Worm (Caenorhabditis elegans) whole organism, midembryonic: Measurements from ENCODE around the gene C01B10.9.

Experiments
- T22C8.4 ChIP-seq: fragments of 200-800 bp; sonication (Bioruptor generic); IDR thresholded peaks from 2 replicates; pipeline ENCODE4 v1.3.6; 2022; ENCODE audit warnings: missing genetic modification characterization, missing compliant biosample characterization
- cog-1 ChIP-seq: sonication (generic microtip); optimal IDR thresholded peaks from 2 replicates; lab custom pipeline; 2016; ENCODE audit warnings: missing genetic modification characterization, missing compliant biosample characterization
- flt-1 ChIP-seq: fragments of 200-800 bp; sonication (Bioruptor generic); IDR thresholded peaks from 2 replicates; pipeline ENCODE4 v1.3.6; 2022; ENCODE audit warnings: missing genetic modification characterization, missing compliant biosample characterization
- klf-2 ChIP-seq: fragments of 200-800 bp; sonication (Bioruptor generic); conservative IDR thresholded peaks from 2 replicates; pipeline ENCODE4 v1.3.6; 2022; ENCODE audit warnings: missing genetic modification reagents, missing genetic modification characterization, missing compliant biosample characterization
- med-1 ChIP-seq: sonication (generic microtip); optimal IDR thresholded peaks from 2 replicates; lab custom pipeline; 2017; ENCODE audit warnings: missing genetic modification characterization, mild to moderate bottlenecking, missing compliant biosample characterization, antibody characterized with exemption, missing genetic modification reagents; ENCODE audit not compliant: insufficient read depth
- ref-1 ChIP-seq: fragments of 200-800 bp; sonication (Bioruptor generic); conservative IDR thresholded peaks from 2 replicates; pipeline ENCODE4 v1.3.6; 2022; ENCODE audit warnings: missing genetic modification reagents, missing genetic modification characterization, missing compliant biosample characterization
- tab-1 ChIP-seq: fragments of 200-800 bp; sonication (Bioruptor generic); IDR thresholded peaks from 2 replicates; pipeline ENCODE4 v1.3.6; 2022; ENCODE audit warnings: missing genetic modification characterization, missing compliant biosample characterization
- ztf-23 ChIP-seq: fragments of 200-800 bp; sonication (Bioruptor generic); IDR thresholded peaks from 2 replicates; pipeline ENCODE4 v1.3.6; 2022; ENCODE audit warnings: missing genetic modification reagents, missing genetic modification characterization, missing compliant biosample characterization
- ztf-29 ChIP-seq: fragments of 200-800 bp; sonication (Bioruptor generic); IDR thresholded peaks from 2 replicates; pipeline ENCODE4 v1.3.6; 2022; ENCODE audit warnings: missing genetic modification reagents, missing genetic modification characterization, missing compliant biosample characterization

ce11 chrIV:6613296-6613695 lies 18.7 kb upstream of the C01B10.9 start, which contains the start of gene drh-1:
- TF ChIP-seq flt-1 (GFP tag; lab: Robert Waterston, UW) (no peak), med-1 (no peak), ztf-29 (no peak), klf-2 (no peak), tab-1 (GFP tag; lab: Robert Waterston, UW) (no peak), ztf-23 (no peak), ref-1 (GFP tag; lab: Robert Waterston, UW) (no peak), T22C8.4 (no peak), cog-1 (tag; lab: Kevin White, UChicago) (no peak)
